Fruit fly (Drosophila melanogaster) whole organism, larva: Measurements from ENCODE around the gene CG17219.

Source experiments
- noc ChIP-seq: fragments of 200-800 bp; sonication (Bioruptor generic); optimal IDR thresholded peaks from 3 replicates; lab custom pipeline; 2019; ENCODE audit warnings: missing biosample characterization, mild to moderate bottlenecking, missing genetic modification characterization, moderate library complexity

CG17219 gene

dm6 chr2L:3029012-3029411 lies at the start of gene CG17219, which contains the start of gene Sf3b2:
Gene CG17219 (plus strand): TSS chr2L:3029253.
Gene Sf3b2 (minus strand): TSS chr2L:3029168.
- no peak for TF ChIP-seq noc (tag; lab: Kevin White, UChicago)

DNA sequence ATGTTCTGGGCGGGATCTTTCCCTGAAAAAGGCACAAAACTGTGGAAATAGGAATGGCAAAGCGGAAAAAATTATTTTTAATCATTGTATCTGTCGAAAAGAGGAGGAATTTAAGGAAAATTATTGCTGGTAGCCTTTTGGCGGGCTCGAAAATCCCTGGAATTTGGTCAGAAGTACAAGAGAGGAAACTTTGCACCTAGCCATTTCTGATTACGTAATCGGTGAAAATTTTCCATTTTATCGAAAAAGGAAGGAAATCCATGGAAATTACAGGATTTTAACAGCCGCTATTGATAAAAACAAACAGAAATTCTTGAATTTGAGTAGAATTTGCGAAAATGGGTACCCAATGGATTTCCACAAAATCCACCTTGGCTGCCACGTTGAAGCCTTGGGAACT lies 42.3 kb upstream of the CG17219 start:
- no peak for TF ChIP-seq noc (tag; lab: Kevin White, UChicago)

dm6 chr2L:2987681-2988381 lies 41.2 kb upstream of the CG17219 start, which contains the start of the genes Chd1 and Bem46:
Gene Chd1 (minus strand): TSS chr2L:2987723.
Gene Bem46 (plus strand): TSS chr2L:2988116.
- TF ChIP-seq noc (tag; lab: Kevin White, UChicago): no peak

DNA sequence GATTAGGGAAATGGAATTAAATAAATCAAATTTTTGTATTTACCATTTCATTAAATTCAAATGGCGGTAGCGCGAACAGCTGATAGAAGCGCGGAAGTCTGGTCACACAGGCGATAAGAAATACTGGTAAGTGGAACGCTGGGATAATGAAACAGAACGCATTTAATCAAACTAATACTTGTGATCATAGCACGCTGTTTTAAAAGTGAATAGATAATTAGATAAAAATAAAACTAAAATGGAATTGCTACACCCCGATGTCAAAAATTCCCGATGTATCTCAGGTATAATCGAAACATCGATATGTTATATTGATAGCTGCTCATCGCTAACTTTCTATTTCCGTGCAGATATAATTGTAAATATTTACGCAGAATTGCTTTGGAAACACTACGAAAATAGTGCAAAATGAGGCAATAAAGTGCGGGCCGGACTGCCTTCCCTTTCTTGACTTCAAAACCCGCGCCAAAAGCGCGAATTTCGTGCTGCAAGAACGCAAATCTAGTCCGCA lies 36.3 kb upstream of the CG17219 start, which contains the start of the genes okr and CG3558:
Gene okr, minus strand, starts transcription at position 96 of the 511 bp plus-strand sequence.
Gene CG3558, plus strand, starts transcription at position 207 of the 511 bp plus-strand sequence.
- no peak for TF ChIP-seq noc (tag; lab: Kevin White, UChicago)

- no peak for TF ChIP-seq noc (tag; lab: Kevin White, UChicago)
These were observed 35.8 kb upstream of the CG17219 start for dm6 chr2L:2993236-2993635.

DNA sequence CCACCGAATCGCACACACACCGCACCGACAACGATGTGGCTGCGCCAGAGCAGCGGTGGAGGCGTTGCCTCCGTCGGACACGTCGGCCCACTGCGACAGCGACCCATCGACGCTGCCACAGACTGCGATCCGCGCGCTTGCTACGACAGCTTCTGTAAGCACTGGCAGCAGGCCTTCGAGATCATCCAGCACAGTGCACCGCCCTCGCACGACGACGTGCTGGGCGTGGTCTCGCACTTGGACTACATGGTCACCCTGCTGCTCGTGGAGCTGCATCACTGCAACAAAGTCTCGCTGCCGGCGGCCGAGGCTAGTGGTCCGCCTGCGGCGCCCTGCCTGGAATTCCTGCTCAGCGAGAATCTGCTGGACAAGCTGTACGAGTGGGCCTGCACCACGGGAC lies 35.4 kb upstream of the CG17219 start:
- no peak for TF ChIP-seq noc (tag; lab: Kevin White, UChicago)

DNA sequence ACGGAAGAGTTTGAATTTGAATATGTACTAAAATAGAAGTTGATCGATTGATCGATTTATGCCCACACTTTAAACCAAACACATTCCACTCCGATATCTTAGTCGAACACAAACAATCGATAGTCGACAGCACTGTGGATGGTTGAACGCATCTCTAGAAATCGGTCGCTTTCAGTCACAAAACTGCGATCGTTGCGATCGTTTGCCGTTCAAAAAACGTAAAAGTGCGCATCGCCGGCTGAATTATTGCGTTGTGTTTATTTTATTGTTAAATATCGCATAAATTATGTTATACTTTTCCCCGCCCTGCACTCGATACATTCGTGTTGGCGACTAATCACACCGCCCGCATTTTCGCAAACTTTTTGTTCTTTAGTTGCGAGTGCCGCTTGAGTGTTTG lies 29.9 kb upstream of the CG17219 start, which contains the start of gene Ccdc85:
Gene Ccdc85, plus strand, starts transcription at position 174 of the 400 bp plus-strand sequence.
- no peak for TF ChIP-seq noc (tag; lab: Kevin White, UChicago)

dm6 chr2L:2999609-3000008 lies 29.4 kb upstream of the CG17219 start:
- TF ChIP-seq noc (tag; lab: Kevin White, UChicago): no peak

- no peak for TF ChIP-seq noc (tag; lab: Kevin White, UChicago)
These were observed 28.5 kb upstream of the CG17219 start for dm6 chr2L:3000517-3000934.

DNA sequence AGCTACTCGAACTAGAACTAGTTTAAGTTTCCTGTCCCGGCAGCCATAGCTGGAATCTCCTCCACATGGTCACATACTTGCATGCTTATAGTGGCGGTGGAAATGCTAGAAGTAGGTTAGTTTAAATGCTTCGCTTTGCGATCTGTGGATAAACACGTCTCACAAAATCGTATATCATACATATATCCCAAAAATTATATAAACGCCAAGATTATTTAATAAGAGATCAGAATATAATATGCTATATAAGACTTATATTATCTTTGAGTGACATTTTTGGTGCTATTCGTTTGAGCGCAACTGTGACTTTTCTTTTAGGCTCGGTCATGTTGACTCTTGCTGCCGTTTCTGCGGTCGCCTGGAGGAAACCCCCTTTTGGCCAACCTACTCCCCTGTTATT lies 27.1 kb upstream of the CG17219 start:
- TF ChIP-seq noc (tag; lab: Kevin White, UChicago): no peak

dm6 chr2L:3003399-3003798 lies 25.7 kb upstream of the CG17219 start:
- TF ChIP-seq noc (tag; lab: Kevin White, UChicago): no peak

DNA sequence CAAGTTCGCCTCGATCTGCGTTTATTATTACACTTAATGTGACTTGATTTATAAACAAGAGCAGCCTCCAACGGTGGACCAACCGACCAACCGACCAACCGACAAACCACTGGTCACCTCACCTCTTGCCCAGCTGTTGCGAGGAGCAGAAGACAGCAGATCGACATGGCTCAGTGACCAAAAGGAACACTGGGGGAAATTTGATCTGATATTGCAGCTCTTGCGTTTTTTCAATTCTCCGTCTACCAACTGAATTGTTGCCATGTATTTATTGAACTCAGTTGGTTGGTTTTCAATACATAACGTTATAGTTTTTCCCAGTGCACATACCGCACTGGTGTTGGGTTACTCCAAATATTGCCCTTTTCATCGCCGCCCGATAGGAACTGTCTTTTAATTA lies 24.5 kb upstream of the CG17219 start:
- TF ChIP-seq noc (tag; lab: Kevin White, UChicago): no peak

DNA sequence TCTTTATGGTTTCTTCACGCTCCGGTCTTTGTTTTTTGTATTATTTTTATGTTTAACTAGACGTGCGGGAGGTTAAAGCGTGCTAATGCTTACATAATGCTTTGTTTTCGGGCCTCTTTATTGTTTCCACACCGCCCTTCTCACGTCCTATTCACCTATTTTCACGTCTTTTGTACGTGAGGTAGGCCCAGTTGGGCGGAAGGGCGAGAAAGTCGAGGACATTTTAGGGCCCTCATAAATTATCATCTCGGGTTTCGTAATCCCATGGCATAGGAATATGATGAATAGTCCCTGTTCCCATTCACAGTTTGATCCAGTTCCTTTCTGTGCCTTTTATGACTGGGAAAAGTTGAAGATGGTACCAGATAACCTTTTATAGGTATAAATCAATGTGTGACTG lies 23.6 kb upstream of the CG17219 start:
- TF ChIP-seq noc (tag; lab: Kevin White, UChicago): no peak

DNA sequence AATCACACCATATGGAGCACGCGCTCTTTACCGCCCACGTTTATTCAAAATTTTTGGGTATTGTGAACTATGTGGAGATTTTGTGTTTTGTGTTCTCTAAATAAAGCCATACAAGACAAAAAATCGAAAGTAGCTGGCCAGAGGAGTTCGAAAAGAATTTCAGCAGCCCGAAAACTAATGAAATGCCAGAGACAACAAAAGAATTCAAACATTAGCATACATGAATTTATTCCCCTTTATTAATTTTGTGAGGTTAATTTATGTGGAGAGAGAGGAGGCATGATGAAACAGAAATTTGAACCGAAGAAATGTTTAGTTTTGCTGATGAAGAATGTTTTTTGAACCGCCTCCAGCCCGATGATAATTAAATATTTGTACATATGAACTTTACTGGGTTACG lies 22.9 kb upstream of the CG17219 start:
- TF ChIP-seq noc (tag; lab: Kevin White, UChicago): no peak

dm6 chr2L:3006925-3007426 lies 22.1 kb upstream of the CG17219 start:
- no peak for TF ChIP-seq noc (tag; lab: Kevin White, UChicago)

DNA sequence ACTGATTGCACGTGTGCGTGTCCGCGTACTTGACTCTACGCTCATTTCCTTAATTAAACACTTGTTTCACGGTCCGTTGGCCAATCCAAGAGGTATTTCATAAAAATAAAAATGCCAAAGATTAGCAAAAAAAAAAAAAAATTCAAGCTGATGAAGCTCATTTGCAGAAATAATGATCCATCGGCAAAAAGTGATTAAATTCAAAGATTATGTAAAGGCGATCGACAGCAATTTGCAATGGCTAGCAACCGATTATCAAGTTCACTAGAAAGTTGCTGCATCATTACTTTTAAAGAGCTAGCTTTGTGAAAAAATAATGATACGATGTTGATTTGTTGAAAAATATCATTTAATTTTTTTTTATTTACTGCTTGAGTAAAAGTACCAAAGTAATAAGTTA lies 19.6 kb upstream of the CG17219 start:
- TF ChIP-seq noc (tag; lab: Kevin White, UChicago): no peak

- TF ChIP-seq noc (tag; lab: Kevin White, UChicago): no peak
These were observed 17.6 kb upstream of the CG17219 start for dm6 chr2L:3011484-3011883.
